Worm (Caenorhabditis elegans): ENCODE measurements around the gene tag-267.
A peak's percentile ranks its signal among the peaks of the same experiment; 100 is the strongest.

tag-267 gene

ce11 chrIII:654365-654764 is 13.8 kb downstream of the tag-267 start:
- TF ChIP-seq blmp-1 (tag; optimal IDR thresholded peaks at IDR 0.05) (peak; percentile 68), efl-1 (optimal IDR thresholded peaks at IDR 0.05) (no peak), efl-1 (GFP tag; optimal IDR thresholded peaks at IDR 0.05 in 1 of 2) (peak in 1 of 2 experiments; percentile 28), skn-1 (tag; optimal IDR thresholded peaks at IDR 0.05) (peak; percentile 21), unc-130 (tag; optimal IDR thresholded peaks at IDR 0.05) (no peak), nhr-28 (tag; optimal IDR thresholded peaks at IDR 0.05) (no peak), grh-1 (GFP tag; IDR thresholded peaks at IDR 0.05) (no peak), sox-4 (tag; optimal IDR thresholded peaks at IDR 0.05) (no peak), fos-1 (tag; optimal IDR thresholded peaks at IDR 0.05) (no peak), nhr-77 (tag; optimal IDR thresholded peaks at IDR 0.05) (no peak)

- peak in 1 of 6 experiments; percentile 60 for TF ChIP-seq elt-3 (tag; optimal IDR thresholded peaks at IDR 0.05)
- TF ChIP-seq alr-1 (tag; optimal IDR thresholded peaks at IDR 0.05; ENCODE audit: borderline replicate concordance), result no peak
- no peak for TF ChIP-seq C34B4.2 (tag; optimal IDR thresholded peaks at IDR 0.05)
- no peak for TF ChIP-seq lin-13 (GFP tag; optimal IDR thresholded peaks at IDR 0.05)
- no peak for TF ChIP-seq fkh-8 (tag; optimal IDR thresholded peaks at IDR 0.05)
- no peak for TF ChIP-seq aly-2 (tag; optimal IDR thresholded peaks at IDR 0.05)
- TF ChIP-seq unc-30 (tag; optimal IDR thresholded peaks at IDR 0.05), result no peak
- TF ChIP-seq sup-37 (GFP tag; optimal IDR thresholded peaks at IDR 0.05), result no peak
- peak; percentile 45 for TF ChIP-seq lin-14 (GFP tag; optimal IDR thresholded peaks at IDR 0.05)
- TF ChIP-seq mep-1 (tag; optimal IDR thresholded peaks at IDR 0.05), result peak; percentile 15
- TF ChIP-seq nhr-20 (tag; optimal IDR thresholded peaks at IDR 0.05), result peak; percentile 4
- no peak for TF ChIP-seq nhr-12 (tag; optimal IDR thresholded peaks at IDR 0.05)
- TF ChIP-seq nhr-85 (tag), result peak; percentile 77
- no peak for TF ChIP-seq zag-1 (tag; optimal IDR thresholded peaks at IDR 0.05)
- no peak for TF ChIP-seq C04F5.9 (tag; optimal IDR thresholded peaks at IDR 0.05)
- TF ChIP-seq grh-1 (GFP tag; IDR thresholded peaks at IDR 0.05), result no peak
- TF ChIP-seq snu-23 (GFP tag; optimal IDR thresholded peaks at IDR 0.05), result peak; percentile 9
- TF ChIP-seq fkh-4 (tag; optimal IDR thresholded peaks at IDR 0.05; ENCODE audit: borderline replicate concordance), result no peak
- TF ChIP-seq mdl-1 (tag; optimal IDR thresholded peaks at IDR 0.05), result no peak
- TF ChIP-seq efl-1 (optimal IDR thresholded peaks at IDR 0.05), result no peak
- no peak for TF ChIP-seq efl-1 (GFP tag; optimal IDR thresholded peaks at IDR 0.05 in 1 of 2)
- TF ChIP-seq unc-98 (GFP tag; IDR thresholded peaks at IDR 0.05), result no peak
- no peak for TF ChIP-seq ceh-82 (tag; optimal IDR thresholded peaks at IDR 0.05)
- peak; percentile 85 for TF ChIP-seq blmp-1 (tag; optimal IDR thresholded peaks at IDR 0.05)
- TF ChIP-seq ces-1 (GFP tag; optimal IDR thresholded peaks at IDR 0.05), result no peak
- no peak for TF ChIP-seq aha-1 (tag; optimal IDR thresholded peaks at IDR 0.05)
- no peak for TF ChIP-seq rnt-1 (tag; optimal IDR thresholded peaks at IDR 0.05)
- no peak for TF ChIP-seq egl-13 (tag; optimal IDR thresholded peaks at IDR 0.05)
- no peak for TF ChIP-seq F16B12.6 (tag; optimal IDR thresholded peaks at IDR 0.05)
These were observed 16.1 kb downstream of the tag-267 start for ce11 chrIII:656660-657059.

- TF ChIP-seq nhr-85 (tag), result peak; percentile 76
- TF ChIP-seq dpl-1 (GFP tag; optimal IDR thresholded peaks at IDR 0.05), result no peak
- TF ChIP-seq mep-1 (tag; optimal IDR thresholded peaks at IDR 0.05), result peak; percentile 65
- TF ChIP-seq blmp-1 (tag; optimal IDR thresholded peaks at IDR 0.05), result peak; percentile 95
- no peak for TF ChIP-seq lin-35 (GFP tag; optimal IDR thresholded peaks at IDR 0.05)
- peak; percentile 4 for TF ChIP-seq nhr-20 (tag; optimal IDR thresholded peaks at IDR 0.05)
- TF ChIP-seq lin-14 (GFP tag; optimal IDR thresholded peaks at IDR 0.05), result peak; percentile 77
- TF ChIP-seq snpc-4 (tag; optimal IDR thresholded peaks at IDR 0.05), result no peak
- TF ChIP-seq ztf-4 (tag; optimal IDR thresholded peaks at IDR 0.05), result no peak
These were observed 16.7 kb downstream of the tag-267 start for ce11 chrIII:657241-657640.

ce11 chrIII:658357-658756 is 17.8 kb downstream of the tag-267 start, which contains the start of gene C09F5.1:
C09F5.1 (plus strand) TSS chrIII:658709.
- TF ChIP-seq nhr-19 (GFP tag; conservative IDR thresholded peaks at IDR 0.05) (no peak), zag-1 (tag; optimal IDR thresholded peaks at IDR 0.05) (no peak), grh-1 (GFP tag; IDR thresholded peaks at IDR 0.05) (peak; percentile 81), nhr-71 (tag; optimal IDR thresholded peaks at IDR 0.05) (peak; percentile 15), snu-23 (GFP tag; optimal IDR thresholded peaks at IDR 0.05) (peak; percentile 52), skn-1 (tag; optimal IDR thresholded peaks at IDR 0.05) (no peak), ces-1 (GFP tag; optimal IDR thresholded peaks at IDR 0.05) (no peak), irx-1 (tag; optimal IDR thresholded peaks at IDR 0.05) (no peak), C16A3.4 (tag; optimal IDR thresholded peaks at IDR 0.05) (peak; percentile 24), nhr-84 (tag; optimal IDR thresholded peaks at IDR 0.05) (no peak), nhr-28 (tag; optimal IDR thresholded peaks at IDR 0.05) (no peak), nhr-20 (tag; optimal IDR thresholded peaks at IDR 0.05) (peak; percentile 18), nhr-85 (tag) (peak; percentile 60), lin-14 (GFP tag; optimal IDR thresholded peaks at IDR 0.05) (peak; percentile 62), nhr-47 (tag; optimal IDR thresholded peaks at IDR 0.05) (peak; percentile 1), lin-35 (GFP tag; optimal IDR thresholded peaks at IDR 0.05) (peak in 1 of 2 experiments; percentile 37), blmp-1 (tag; optimal IDR thresholded peaks at IDR 0.05) (peak; percentile 66), mef-2 (tag; optimal IDR thresholded peaks at IDR 0.05) (no peak), elt-3 (tag; optimal IDR thresholded peaks at IDR 0.05) (peak in 2 of 6 experiments; percentile 34 to 35), ama-1 (optimal IDR thresholded peaks at IDR 0.05) (no peak), lsy-2 (tag; optimal IDR thresholded peaks at IDR 0.05) (peak in 1 of 2 experiments; percentile 16), efl-1 (optimal IDR thresholded peaks at IDR 0.05) (no peak), efl-1 (GFP tag; optimal IDR thresholded peaks at IDR 0.05 in 1 of 2) (peak in 1 of 2 experiments; percentile 45)

Data from whole organism, L1 larva.